Fruit fly (Drosophila melanogaster): Measurements from ENCODE around the gene CG42337.

- no peak for TF ChIP-seq CG34406 (GFP tag; optimal IDR thresholded peaks at IDR 0.05)
- no peak for TF ChIP-seq CG7368 (GFP tag; optimal IDR thresholded peaks at IDR 0.05)
- no peak for TF ChIP-seq Gug (GFP tag; IDR thresholded peaks at IDR 0.05)
- no peak for TF ChIP-seq CG15336 (GFP tag; IDR thresholded peaks at IDR 0.05)
- no peak for TF ChIP-seq Ets21C (GFP tag; optimal IDR thresholded peaks at IDR 0.05)
Observed at dm6 chr3L:21216697-21217291, 23.6 kb upstream of the CG42337 start, which contains the start of the genes Trmt112 and Ilk.
